Fruit fly (Drosophila melanogaster) whole organism, embryonic: ENCODE results near the gene abs.

ENCODE experiments used
- Adf1 ChIP-seq: fragments of 200-800 bp; sonication (Bioruptor generic); IDR thresholded peaks from 2 replicates; pipeline ENCODE4 v1.3.6; 2022; ENCODE audit warnings: missing biosample characterization, missing genetic modification characterization
- BEAF-32 ChIP-seq: fragments of 200-800 bp; sonication (Bioruptor generic); optimal IDR thresholded peaks from 3 replicates; lab custom pipeline; 2017; ENCODE audit warnings: missing biosample characterization, missing genetic modification characterization, mild to moderate bottlenecking, moderate library complexity, missing genetic modification reagents
- CG10462 ChIP-seq: fragments of 200-800 bp; sonication (Bioruptor generic); optimal IDR thresholded peaks from 2 replicates; lab custom pipeline; 2016; ENCODE audit warnings: missing biosample characterization, missing genetic modification characterization
- CG12744 ChIP-seq: fragments of 200-800 bp; sonication (Bioruptor generic); optimal IDR thresholded peaks from 2 replicates; lab custom pipeline; 2016; ENCODE audit warnings: missing biosample characterization, missing genetic modification characterization
- CG14014 ChIP-seq: fragments of 200-800 bp; sonication (Bioruptor generic); IDR thresholded peaks from 2 replicates; pipeline ENCODE4 v1.3.6; 2022; ENCODE audit warnings: missing biosample characterization, missing genetic modification characterization
- CG14710 ChIP-seq: fragments of 200-800 bp; sonication (Bioruptor generic); optimal IDR thresholded peaks from 3 replicates; lab custom pipeline; 2019; ENCODE audit warnings: missing biosample characterization, mild to moderate bottlenecking, missing genetic modification characterization, moderate library complexity
- CG17359 ChIP-seq: fragments of 200-800 bp; sonication (Bioruptor generic); optimal IDR thresholded peaks from 3 replicates; lab custom pipeline; 2018; ENCODE audit warnings: missing biosample characterization, mild to moderate bottlenecking, missing genetic modification characterization, moderate library complexity
- CG3163 ChIP-seq: fragments of 200-800 bp; sonication (Bioruptor generic); optimal IDR thresholded peaks from 3 replicates; lab custom pipeline; 2016; ENCODE audit warnings: missing biosample characterization, missing genetic modification characterization
- CG32767 ChIP-seq: fragments of 200-800 bp; sonication (Bioruptor generic); IDR thresholded peaks from 2 replicates; pipeline ENCODE4 v1.3.6; 2022; ENCODE audit warnings: missing biosample characterization, missing genetic modification characterization
- CG4360 ChIP-seq: fragments of 200-800 bp; sonication (Bioruptor generic); IDR thresholded peaks from 2 replicates; pipeline ENCODE4 v1.3.6; 2022; ENCODE audit warnings: missing biosample characterization, missing genetic modification characterization
- CG43689 ChIP-seq: fragments of 200-800 bp; sonication (Bioruptor generic); IDR thresholded peaks from 2 replicates; pipeline ENCODE4 v1.3.6; 2022; ENCODE audit warnings: missing biosample characterization, missing genetic modification characterization
- CG4707 ChIP-seq: fragments of 200-800 bp; sonication (Bioruptor generic); optimal IDR thresholded peaks from 2 replicates; lab custom pipeline; 2018; ENCODE audit warnings: missing biosample characterization, mild to moderate bottlenecking, missing genetic modification characterization, moderate library complexity
- CG6254 ChIP-seq: fragments of 200-800 bp; sonication (Bioruptor generic); optimal IDR thresholded peaks from 3 replicates; lab custom pipeline; 2017; ENCODE audit warnings: mild to moderate bottlenecking, missing biosample characterization, missing genetic modification reagents, missing genetic modification characterization
- CG6791 ChIP-seq: fragments of 200-800 bp; sonication (Bioruptor generic); IDR thresholded peaks from 3 replicates; pipeline ENCODE4 v1.3.6; 2022; ENCODE audit warnings: missing biosample characterization, missing genetic modification characterization; ENCODE audit not compliant: partially characterized antibody
- CG6813 ChIP-seq: fragments of 200-800 bp; sonication (Bioruptor generic); optimal IDR thresholded peaks from 2 replicates; lab custom pipeline; 2017; ENCODE audit warnings: missing biosample characterization, missing genetic modification characterization, mild to moderate bottlenecking, moderate library complexity, missing genetic modification reagents
- CG8359 ChIP-seq: fragments of 200-800 bp; sonication (Bioruptor generic); optimal IDR thresholded peaks from 2 replicates; lab custom pipeline; 2017; ENCODE audit warnings: missing biosample characterization, mild to moderate bottlenecking, missing genetic modification characterization, borderline replicate concordance
- D19A ChIP-seq: fragments of 200-800 bp; optimal IDR thresholded peaks from 3 replicates; lab custom pipeline; 2019; ENCODE audit warnings: missing biosample characterization, mild to moderate bottlenecking, missing genetic modification characterization, moderate library complexity
- Dll ChIP-seq: fragments of 200-800 bp; sonication (Bioruptor generic); IDR thresholded peaks from 4 replicates; pipeline ENCODE4 v1.3.6; 2022; ENCODE audit warnings: missing biosample characterization, missing genetic modification characterization; ENCODE audit not compliant: partially characterized antibody
- E2f2 ChIP-seq: fragments of 200-800 bp; sonication (Bioruptor generic); IDR thresholded peaks from 2 replicates; pipeline ENCODE4 v1.3.6; 2022; ENCODE audit warnings: missing biosample characterization, missing genetic modification characterization
- GATAe ChIP-seq: fragments of 200-800 bp; sonication (Bioruptor generic); conservative IDR thresholded peaks from 2 replicates; pipeline ENCODE4 v1.3.6; 2022; ENCODE audit warnings: missing biosample characterization, missing genetic modification characterization
- Gsc ChIP-seq: fragments of 200-800 bp; sonication (Bioruptor generic); IDR thresholded peaks from 2 replicates; pipeline ENCODE4 v1.3.6; 2022; ENCODE audit warnings: missing biosample characterization, missing genetic modification characterization
- Hand ChIP-seq: fragments of 200-800 bp; sonication (Bioruptor generic); optimal IDR thresholded peaks from 2 replicates; lab custom pipeline; 2017; ENCODE audit warnings: mild to moderate bottlenecking, missing biosample characterization, missing genetic modification reagents, missing genetic modification characterization
- Hey ChIP-seq: fragments of 200-800 bp; sonication (Bioruptor generic); optimal IDR thresholded peaks from 3 replicates; lab custom pipeline; 2018; ENCODE audit warnings: missing biosample characterization, mild to moderate bottlenecking, missing genetic modification characterization
- HmgZ ChIP-seq: fragments of 200-800 bp; sonication (Bioruptor generic); optimal IDR thresholded peaks from 2 replicates; lab custom pipeline; 2018; ENCODE audit warnings: missing biosample characterization, mild to moderate bottlenecking, missing genetic modification characterization
- Jarid2 ChIP-seq: fragments of 200-800 bp; sonication (Bioruptor generic); optimal IDR thresholded peaks from 3 replicates; lab custom pipeline; 2017; ENCODE audit warnings: mild to moderate bottlenecking, missing biosample characterization, missing genetic modification reagents, missing genetic modification characterization
- Med ChIP-seq: fragments of 200-800 bp; sonication (Bioruptor generic); peaks from one replicate; lab custom pipeline; 2016; ENCODE audit warnings: missing biosample characterization, missing genetic modification characterization, mild to moderate bottlenecking, inconsistent platforms, moderate library complexity
- NFAT ChIP-seq: fragments of 200-800 bp; sonication (Bioruptor generic); IDR thresholded peaks from 2 replicates; pipeline ENCODE4 v1.3.6; 2022; ENCODE audit warnings: missing biosample characterization, missing genetic modification characterization
- Rfx ChIP-seq: fragments of 200-800 bp; sonication (Bioruptor generic); IDR thresholded peaks from 2 replicates; pipeline ENCODE4 v1.3.6; 2022; ENCODE audit warnings: missing biosample characterization, missing genetic modification characterization
- Rx ChIP-seq: fragments of 200-800 bp; sonication (Bioruptor generic); IDR thresholded peaks from 2 replicates; pipeline ENCODE4 v1.3.6; 2022; ENCODE audit warnings: missing biosample characterization, missing genetic modification characterization
- Six4 ChIP-seq: fragments of 200-800 bp; sonication (Bioruptor generic); optimal IDR thresholded peaks from 2 replicates; lab custom pipeline; 2016; ENCODE audit warnings: missing biosample characterization, missing genetic modification characterization
- Sry-β ChIP-seq: fragments of 200-800 bp; sonication (Bioruptor generic); optimal IDR thresholded peaks from 2 replicates; lab custom pipeline; 2018; ENCODE audit warnings: missing biosample characterization, mild to moderate bottlenecking, missing genetic modification characterization, moderate library complexity
- ash1 ChIP-seq: fragments of 200-800 bp; sonication (Bioruptor generic); optimal IDR thresholded peaks from 2 replicates; lab custom pipeline; 2018; ENCODE audit warnings: missing biosample characterization, mild to moderate bottlenecking, missing genetic modification characterization
- bcd ChIP-seq: fragments of 200-800 bp; sonication (Bioruptor generic); optimal IDR thresholded peaks from 2 replicates; lab custom pipeline; 2017; ENCODE audit warnings: missing biosample characterization, mild to moderate bottlenecking, missing genetic modification characterization
- bsh ChIP-seq, 2 experiments: fragments of 200-800 bp; sonication (Bioruptor generic); optimal IDR thresholded peaks; 2 replicates each; lab custom pipeline; 2017 to 2018; ENCODE audit warnings: mild to moderate bottlenecking in 2 of 2, missing biosample characterization in 2 of 2, missing genetic modification characterization in 2 of 2, moderate library complexity in 1 of 2
- chm ChIP-seq: fragments of 200-800 bp; sonication (Bioruptor generic); IDR thresholded peaks from 2 replicates; pipeline ENCODE4 v1.3.6; 2022; ENCODE audit warnings: missing biosample characterization, missing genetic modification characterization
- fd102C ChIP-seq: fragments of 200-800 bp; sonication (Bioruptor generic); optimal IDR thresholded peaks from 2 replicates; lab custom pipeline; 2018; ENCODE audit warnings: missing biosample characterization, mild to moderate bottlenecking, missing genetic modification characterization, moderate library complexity
- gfzf ChIP-seq: fragments of 200-800 bp; sonication (Bioruptor generic); optimal IDR thresholded peaks from 2 replicates; lab custom pipeline; 2016; ENCODE audit warnings: missing biosample characterization, mild to moderate bottlenecking, missing genetic modification characterization, moderate library complexity
- grn ChIP-seq: fragments of 200-800 bp; sonication (Bioruptor generic); optimal IDR thresholded peaks from 3 replicates; lab custom pipeline; 2017; ENCODE audit warnings: missing biosample characterization, missing genetic modification characterization
- ham ChIP-seq: fragments of 200-800 bp; sonication (Bioruptor generic); IDR thresholded peaks from 2 replicates; pipeline ENCODE4 v1.3.6; 2022; ENCODE audit warnings: missing biosample characterization, missing genetic modification characterization
- klu ChIP-seq: fragments of 200-800 bp; sonication (Bioruptor generic); IDR thresholded peaks from 2 replicates; pipeline ENCODE4 v1.3.6; 2022; ENCODE audit warnings: missing biosample characterization, missing genetic modification characterization
- lbe ChIP-seq: fragments of 200-800 bp; sonication (Bioruptor generic); optimal IDR thresholded peaks from 2 replicates; lab custom pipeline; 2016; ENCODE audit warnings: missing biosample characterization, mild to moderate bottlenecking, missing genetic modification characterization
- pnt ChIP-seq: fragments of 200-800 bp; sonication (Bioruptor generic); optimal IDR thresholded peaks from 3 replicates; lab custom pipeline; 2016; ENCODE audit warnings: missing biosample characterization, missing genetic modification characterization
- prd ChIP-seq, 3 experiments: fragments of >200 bp in 2 of 3; fragments of 200-800 bp in 1 of 3; sonication (Bioruptor generic) in 1 of 3; optimal IDR thresholded peaks in 2 of 3; IDR thresholded peaks in 1 of 3; 2 replicates in 2 of 3; 3 replicates in 1 of 3; pipeline versions ENCODE4 v1.3.6 to Lab custom; 2017 to 2022; ENCODE audit warnings: missing biosample characterization in 1 of 3, missing genetic modification characterization in 1 of 3
- sc ChIP-seq, 3 experiments: fragments of >200 bp in 2 of 3; fragments of 200-800 bp in 1 of 3; sonication (Bioruptor generic) in 1 of 3; optimal IDR thresholded peaks; 2 replicates in 2 of 3; 3 replicates in 1 of 3; lab custom pipeline; 2017; ENCODE audit warnings: mild to moderate bottlenecking in 1 of 3, missing biosample characterization in 1 of 3, missing genetic modification characterization in 1 of 3, missing genetic modification reagents in 1 of 3
- schlank ChIP-seq: fragments of 200-800 bp; sonication (Bioruptor generic); optimal IDR thresholded peaks from 2 replicates; lab custom pipeline; 2018; ENCODE audit warnings: missing biosample characterization, mild to moderate bottlenecking, missing genetic modification characterization
- sim ChIP-seq: fragments of 200-800 bp; sonication (Bioruptor generic); IDR thresholded peaks from 2 replicates; pipeline ENCODE4 v1.3.6; 2022; ENCODE audit warnings: missing biosample characterization, missing genetic modification characterization
- slou ChIP-seq: fragments of 200-800 bp; sonication (Bioruptor generic); optimal IDR thresholded peaks from 3 replicates; lab custom pipeline; 2016; ENCODE audit warnings: missing biosample characterization, missing genetic modification characterization
- usp ChIP-seq: fragments of >200 bp; optimal IDR thresholded peaks from 2 replicates; lab custom pipeline; 2017; ENCODE audit warnings: missing biosample characterization, missing genetic modification characterization
- vfl ChIP-seq: fragments of 200-800 bp; sonication (Bioruptor generic); optimal IDR thresholded peaks from 2 replicates; lab custom pipeline; 2016; ENCODE audit warnings: missing biosample characterization, missing genetic modification characterization

abs gene

DNA sequence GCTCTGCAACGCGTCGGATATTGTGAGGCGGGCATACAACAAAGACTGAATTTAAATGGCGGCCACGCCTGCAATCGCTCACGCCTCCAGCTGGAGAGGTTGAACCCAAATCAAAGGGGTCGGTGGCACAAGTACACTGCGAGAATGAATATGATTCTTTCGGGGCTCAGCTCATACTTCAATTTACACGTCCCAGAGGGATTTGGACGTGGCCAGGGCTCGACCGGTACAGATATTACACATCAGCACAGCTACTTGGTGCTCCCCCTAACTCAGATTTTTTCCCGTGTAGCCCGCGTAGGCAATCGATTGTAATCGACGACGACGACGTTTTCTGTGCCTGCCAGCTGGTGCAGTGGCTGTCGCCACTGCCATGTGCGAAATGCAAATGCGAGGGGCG lies 18.8 kb upstream of the abs start (continued):
- peak; percentile 88 for TF ChIP-seq Rfx (GFP tag; lab: Robert Waterston, UW)
- peak; percentile 8 for TF ChIP-seq CG10462 (GFP tag; lab: Kevin White, UChicago)
- peak; percentile 79 for TF ChIP-seq Gsc (GFP tag; lab: Robert Waterston, UW)
- TF ChIP-seq BEAF-32 (GFP tag; lab: Kevin White, UChicago), result no peak
- TF ChIP-seq pnt, result peak; percentile 83
- peak; percentile 57 for TF ChIP-seq D19A (tag; lab: Kevin White, UChicago)
- TF ChIP-seq Adf1 (GFP tag; lab: Robert Waterston, UW), result peak; percentile 36; the same call in 1 of the 2 replicates
- peak; percentile 86 for TF ChIP-seq CG14014 (GFP tag; lab: Robert Waterston, UW)
- TF ChIP-seq slou (GFP tag; lab: Kevin White, UChicago), result peak; percentile 35
- TF ChIP-seq Dll (GFP tag; lab: Robert Waterston, UW), result no peak
- TF ChIP-seq schlank (tag; lab: Kevin White, UChicago), result peak; percentile 22
- TF ChIP-seq GATAe (GFP tag; lab: Robert Waterston, UW), result peak; percentile 33; the same call in 1 of the 2 replicates
- peak; percentile 42 for TF ChIP-seq CG8359
- TF ChIP-seq CG6254 (GFP tag; lab: Kevin White, UChicago), result peak; percentile 60
- peak; percentile 63 for TF ChIP-seq CG6813 (GFP tag; lab: Kevin White, UChicago)
- no peak for TF ChIP-seq CG12744 (GFP tag; lab: Kevin White, UChicago)
- TF ChIP-seq ham (GFP tag; lab: Robert Waterston, UW), result peak; percentile 50; the same call in 1 of the 2 replicates
- TF ChIP-seq Med (GFP tag; lab: Kevin White, UChicago), result peak; percentile 98
- TF ChIP-seq Sry-β, result no peak
- no peak for TF ChIP-seq sc (optimal IDR thresholded peaks at IDR 0.05; lab: Kevin White, UChicago)
- TF ChIP-seq sc (GFP tag; optimal IDR thresholded peaks at IDR 0.05; lab: Kevin White, UChicago), result peak; percentile 65
- no peak for TF ChIP-seq lbe
- TF ChIP-seq CG4360 (GFP tag; lab: Robert Waterston, UW), result peak; percentile 68
- no peak for TF ChIP-seq vfl
- no peak for TF ChIP-seq Hand
- TF ChIP-seq bsh (GFP tag; optimal IDR thresholded peaks at IDR 0.05; lab: Kevin White, UChicago), result peak; percentile 25 to 76
- TF ChIP-seq Six4 (GFP tag; lab: Kevin White, UChicago), result peak; percentile 64
- TF ChIP-seq CG3163 (GFP tag; lab: Kevin White, UChicago), result peak; percentile 32
- peak; percentile 57 for TF ChIP-seq grn
- TF ChIP-seq fd102C (GFP tag; lab: Kevin White, UChicago), result no peak
- peak; percentile 23 for TF ChIP-seq CG14710 (tag; lab: Kevin White, UChicago)
- 0 out of 2 replicates have a peak, but pooled peaks have one; percentile 34 for TF ChIP-seq sim
- TF ChIP-seq CG43689, result peak; percentile 70
- no peak for TF ChIP-seq usp
- no peak for TF ChIP-seq gfzf (GFP tag; lab: Kevin White, UChicago)
- TF ChIP-seq E2f2, result peak; percentile 52
- TF ChIP-seq HmgZ (tag; lab: Kevin White, UChicago), result peak; percentile 45
- TF ChIP-seq bcd, result peak; percentile 76
- peak; percentile 16 for TF ChIP-seq Hey (tag; lab: Kevin White, UChicago)
- TF ChIP-seq NFAT, result peak; percentile 68
- TF ChIP-seq klu (GFP tag; lab: Robert Waterston, UW), result peak; percentile 75
- TF ChIP-seq Rx, result peak; percentile 90
- TF ChIP-seq CG6791 (GFP tag; lab: Robert Waterston, UW), result no peak
- TF ChIP-seq CG17359 (tag; lab: Kevin White, UChicago), result peak; percentile 87
- TF ChIP-seq ash1 (GFP tag; lab: Kevin White, UChicago), result no peak
- TF ChIP-seq chm (GFP tag; lab: Robert Waterston, UW), result peak; percentile 50; the same call in 1 of the 2 replicates
- TF ChIP-seq prd (optimal IDR thresholded peaks at IDR 0.05; lab: Kevin White, UChicago), result no peak
- TF ChIP-seq prd (GFP tag; IDR thresholded peaks at IDR 0.05; lab: Robert Waterston, UW), result peak; percentile 93
- TF ChIP-seq CG32767 (GFP tag; lab: Robert Waterston, UW), result peak; percentile 41; the same call in 1 of the 2 replicates
- TF ChIP-seq CG4707 (GFP tag; lab: Kevin White, UChicago), result no peak
- no peak for TF ChIP-seq Jarid2 (GFP tag; lab: Kevin White, UChicago)
